Comparison of ENCODE assay signal across 5 fruit fly cellular contexts in the genomic region with DNA sequence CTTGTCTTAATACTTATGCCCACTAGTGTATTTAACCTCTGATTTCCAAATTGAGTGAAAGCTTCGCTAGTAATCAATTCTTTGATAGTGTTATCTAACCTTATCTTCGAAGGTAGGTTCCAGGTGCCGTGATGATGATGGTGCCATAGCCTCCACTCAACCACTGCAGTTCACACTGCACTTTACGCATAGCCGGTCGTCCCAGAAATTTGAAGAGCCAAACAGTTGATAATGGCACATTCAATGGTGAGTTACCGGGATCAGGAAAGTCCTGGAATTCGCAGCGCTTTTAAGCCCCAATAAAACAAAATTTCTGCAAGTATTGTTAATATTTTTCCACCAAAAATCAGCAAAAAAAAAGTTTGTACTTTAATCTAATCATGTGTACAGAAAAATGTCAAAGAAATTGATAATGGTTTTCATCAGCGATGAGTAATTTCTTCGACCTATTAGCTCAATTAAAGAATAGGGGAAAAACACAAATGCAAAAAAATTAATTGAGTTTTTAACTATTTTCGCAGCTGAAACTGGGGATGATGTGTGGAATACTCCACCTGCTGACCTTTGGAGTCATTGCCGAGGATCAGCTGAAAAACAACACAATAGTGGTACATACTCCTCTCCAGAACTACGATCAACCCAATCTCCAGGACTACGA.
TF ChIP-seq lines count a peak whose summit lies in the region.

A gene (plus strand): TSS at position 143 of the 658 bp plus-strand sequence.

- no peak for TF ChIP-seq CTCF in whole organism, embryonic (GFP tag; optimal IDR thresholded peaks at IDR 0.05; lab: Kevin White, UChicago)

TF ChIP-seq in whole organism, adult, 20 proteins besides CTCF, POLR2A, EP300 and RAD21:
- TF ChIP-seq CG33017 (tag; optimal IDR thresholded peaks at IDR 0.05; lab: Kevin White, UChicago) = no peak
- no peak for TF ChIP-seq CG7101 (tag; optimal IDR thresholded peaks at IDR 0.05; lab: Kevin White, UChicago)
- no peak for TF ChIP-seq CG14711 (tag; optimal IDR thresholded peaks at IDR 0.05; lab: Kevin White, UChicago)
- TF ChIP-seq toe (GFP tag; optimal IDR thresholded peaks at IDR 0.05; lab: Kevin White, UChicago) = no peak
- TF ChIP-seq CG5204 (GFP tag; optimal IDR thresholded peaks at IDR 0.05; lab: Kevin White, UChicago) = peak; percentile 25
- TF ChIP-seq Crg-1 (GFP tag; optimal IDR thresholded peaks at IDR 0.05; lab: Kevin White, UChicago) = no peak
- TF ChIP-seq Clk (GFP tag; optimal IDR thresholded peaks at IDR 0.05; lab: Kevin White, UChicago) = no peak
- TF ChIP-seq Mnt (GFP tag; optimal IDR thresholded peaks at IDR 0.05; lab: Kevin White, UChicago) = peak; percentile 30

TF ChIP-seq in whole organism, embryonic, 481 proteins besides CTCF, POLR2A, EP300 and RAD21:
- TF ChIP-seq chinmo (GFP tag; IDR thresholded peaks at IDR 0.05; lab: Robert Waterston, UW; ENCODE audit: partially characterized antibody) (peak; percentile 81; the same call in 3 of the 4 replicates), CG10209 (GFP tag; optimal IDR thresholded peaks at IDR 0.05; lab: Kevin White, UChicago) (no peak), exex (tag; optimal IDR thresholded peaks at IDR 0.05; lab: Kevin White, UChicago) (peak; percentile 1), Hr78 (GFP tag; optimal IDR thresholded peaks at IDR 0.05; lab: Kevin White, UChicago) (peak in 1 of 2 experiments; percentile 23), GATAe (GFP tag; conservative IDR thresholded peaks at IDR 0.05; lab: Robert Waterston, UW) (peak; percentile 85), CG18476 (GFP tag; optimal IDR thresholded peaks at IDR 0.05; lab: Kevin White, UChicago) (no peak), CG17385 (GFP tag; optimal IDR thresholded peaks at IDR 0.05; lab: Kevin White, UChicago) (no peak), Atf6 (GFP tag; IDR thresholded peaks at IDR 0.05; lab: Robert Waterston, UW) (peak; percentile 2; the same call in 1 of the 2 replicates), sd (tag; optimal IDR thresholded peaks at IDR 0.05; lab: Kevin White, UChicago) (peak; percentile 81), grn (GFP tag; optimal IDR thresholded peaks at IDR 0.05; lab: Kevin White, UChicago) (peak; percentile 51), z (GFP tag; IDR thresholded peaks at IDR 0.05; lab: Robert Waterston, UW) (peak; percentile 89)

TF ChIP-seq in whole organism, prepupa, 60 proteins besides CTCF, POLR2A, EP300 and RAD21:
- no peak for TF ChIP-seq Eip78C (GFP tag; lab: Kevin White, UChicago)
- peak; percentile 70 for TF ChIP-seq vri (GFP tag; optimal IDR thresholded peaks at IDR 0.05; lab: Kevin White, UChicago)
- no peak for TF ChIP-seq CG6163 (GFP tag; IDR thresholded peaks at IDR 0.05; lab: Robert Waterston, UW)
- TF ChIP-seq svp (GFP tag; lab: Kevin White, UChicago) = no peak

TF ChIP-seq in whole organism, pupa, 21 proteins besides CTCF, POLR2A, EP300 and RAD21:
- TF ChIP-seq EcR (GFP tag; optimal IDR thresholded peaks at IDR 0.05; lab: Kevin White, UChicago) (peak; percentile 17), CG9948 (tag; optimal IDR thresholded peaks at IDR 0.05; lab: Kevin White, UChicago) (no peak), CG13204 (GFP tag; optimal IDR thresholded peaks at IDR 0.05; lab: Kevin White, UChicago) (no peak)

TF ChIP-seq in whole organism, wandering third instar larva, 38 proteins besides CTCF, POLR2A, EP300 and RAD21:
- TF ChIP-seq Rel (GFP tag; optimal IDR thresholded peaks at IDR 0.05; lab: Kevin White, UChicago) (no peak), Rel (tag; optimal IDR thresholded peaks at IDR 0.05; lab: Kevin White, UChicago) (peak; percentile 98), Dif (GFP tag; optimal IDR thresholded peaks at IDR 0.05; lab: Kevin White, UChicago; ENCODE audit: partially characterized antibody) (peak; percentile 62), Vsx2 (GFP tag; optimal IDR thresholded peaks at IDR 0.05; lab: Kevin White, UChicago; ENCODE audit: partially characterized antibody) (peak; percentile 58), HLH106 (tag; optimal IDR thresholded peaks at IDR 0.05; lab: Kevin White, UChicago) (no peak)
